Worm (Caenorhabditis elegans) whole organism, L1 larva: ENCODE results near the gene F22F7.8.

ENCODE experiments used
- ceh-82 ChIP-seq, 3 experiments: fragments of 150-350 bp in 1 of 3; sonication (generic microtip) in 2 of 3; optimal IDR thresholded peaks; 2 replicates each; lab custom pipeline; 2014 to 2017; ENCODE audit warnings: missing biosample characterization in 3 of 3, missing genetic modification characterization in 3 of 3
- dpl-1 ChIP-seq, 3 experiments: fragments of 150-350 bp in 2 of 3; sonication (generic microtip) in 1 of 3; optimal IDR thresholded peaks; 2 replicates each; lab custom pipeline; 2014 to 2017; ENCODE audit warnings: missing biosample characterization in 3 of 3, missing genetic modification characterization in 3 of 3, missing genetic modification reagents in 3 of 3
- efl-1 ChIP-seq, 4 experiments: fragments of 150-350 bp; optimal IDR thresholded peaks in 3 of 4; peaks in 1 of 4; 1 replicate in 1 of 4; 2 replicates in 3 of 4; lab custom pipeline; 2014; ENCODE audit warnings: missing biosample characterization in 2 of 4, missing genetic modification characterization in 2 of 4, missing genetic modification reagents in 2 of 4
- lin-14 ChIP-seq: fragments of 200-800 bp; sonication (Bioruptor generic); optimal IDR thresholded peaks from 2 replicates; lab custom pipeline; 2018; ENCODE audit warnings: mild to moderate bottlenecking, missing genetic modification characterization, moderate library complexity, missing compliant biosample characterization
- lin-15B ChIP-seq: fragments of 150-350 bp; sonication (generic microtip); optimal IDR thresholded peaks from 3 replicates; lab custom pipeline; 2014; ENCODE audit warnings: missing biosample characterization, missing genetic modification characterization
- mdl-1 ChIP-seq, 2 experiments: fragments of 150-350 bp; optimal IDR thresholded peaks; 2 replicates each; lab custom pipeline; 2014 to 2017; ENCODE audit warnings: missing biosample characterization in 2 of 2, missing genetic modification characterization in 2 of 2, inconsistent platforms in 1 of 2
- sox-4 ChIP-seq: sonication (generic microtip); optimal IDR thresholded peaks from 2 replicates; lab custom pipeline; 2016; ENCODE audit warnings: missing genetic modification characterization, missing compliant biosample characterization
- tbx-2 ChIP-seq: sonication (generic microtip); optimal IDR thresholded peaks from 2 replicates; lab custom pipeline; 2016; ENCODE audit warnings: missing genetic modification characterization, missing compliant biosample characterization
- unc-130 ChIP-seq: fragments of 150-350 bp; optimal IDR thresholded peaks from 2 replicates; lab custom pipeline; 2017; ENCODE audit warnings: missing biosample characterization, missing genetic modification characterization, inconsistent platforms

- TF ChIP-seq tbx-2 (tag; lab: Kevin White, UChicago) (no peak), unc-130 (no peak), lin-15B (tag; lab: Kevin White, UChicago) (no peak), lin-14 (GFP tag; lab: Kevin White, UChicago) (no peak), efl-1 (optimal IDR thresholded peaks at IDR 0.05; lab: Kevin White, UChicago) (no peak), efl-1 (GFP tag; optimal IDR thresholded peaks at IDR 0.05 in 1 of 2; lab: Kevin White, UChicago) (no peak), dpl-1 (GFP tag; optimal IDR thresholded peaks at IDR 0.05; lab: Kevin White, UChicago) (no peak), mdl-1 (tag; optimal IDR thresholded peaks at IDR 0.05; lab: Kevin White, UChicago) (no peak), ceh-82 (tag; optimal IDR thresholded peaks at IDR 0.05; lab: Kevin White, UChicago) (no peak), sox-4 (no peak)
These were observed 10.9 kb upstream of the F22F7.8 start for ce11 chrV:2132675-2133074.
